Fruit fly (Drosophila melanogaster) whole organism, embryonic: ENCODE measurements around the gene CG34283.

Experiments used
- Abd-B ChIP-seq: fragments of 200-800 bp; sonication (Bioruptor generic); optimal IDR thresholded peaks from 2 replicates; lab custom pipeline; 2018; ENCODE audit warnings: missing biosample characterization, mild to moderate bottlenecking, missing genetic modification characterization, moderate library complexity
- Atf6 ChIP-seq: fragments of 200-800 bp; sonication (Bioruptor generic); IDR thresholded peaks from 2 replicates; pipeline ENCODE4 v1.3.6; 2022; ENCODE audit warnings: missing biosample characterization, missing genetic modification characterization
- CG10147 ChIP-seq: fragments of 200-800 bp; sonication (Bioruptor generic); optimal IDR thresholded peaks from 2 replicates; lab custom pipeline; 2019; ENCODE audit warnings: missing biosample characterization, mild to moderate bottlenecking, missing genetic modification characterization, moderate library complexity
- CG11696 ChIP-seq: fragments of 200-800 bp; sonication (Bioruptor generic); IDR thresholded peaks from 2 replicates; pipeline ENCODE4 v1.3.6; 2022; ENCODE audit warnings: missing biosample characterization, missing genetic modification characterization
- CG12155 ChIP-seq: fragments of 200-800 bp; sonication (Bioruptor generic); optimal IDR thresholded peaks from 3 replicates; lab custom pipeline; 2016; ENCODE audit warnings: missing biosample characterization, missing genetic modification characterization
- CG12744 ChIP-seq: fragments of 200-800 bp; sonication (Bioruptor generic); optimal IDR thresholded peaks from 2 replicates; lab custom pipeline; 2016; ENCODE audit warnings: missing biosample characterization, missing genetic modification characterization
- CG13775 ChIP-seq: fragments of 200-800 bp; sonication (Bioruptor generic); optimal IDR thresholded peaks from 3 replicates; lab custom pipeline; 2017; ENCODE audit warnings: missing biosample characterization, mild to moderate bottlenecking, missing genetic modification characterization
- CG15073 ChIP-seq: fragments of 200-800 bp; sonication (Bioruptor generic); optimal IDR thresholded peaks from 2 replicates; lab custom pipeline; 2016; ENCODE audit warnings: missing biosample characterization, missing genetic modification characterization
- CG16779 ChIP-seq: fragments of 200-800 bp; sonication (Bioruptor generic); IDR thresholded peaks from 2 replicates; pipeline ENCODE4 v1.3.6; 2022; ENCODE audit warnings: missing biosample characterization, missing genetic modification characterization
- CG17802 ChIP-seq: fragments of 200-800 bp; sonication (Bioruptor generic); optimal IDR thresholded peaks from 2 replicates; lab custom pipeline; 2018; ENCODE audit warnings: missing biosample characterization, mild to moderate bottlenecking, missing genetic modification characterization, moderate library complexity
- CG17829 ChIP-seq: fragments of 200-800 bp; optimal IDR thresholded peaks from 2 replicates; lab custom pipeline; 2019; ENCODE audit warnings: missing biosample characterization, mild to moderate bottlenecking, missing genetic modification characterization, moderate library complexity
- CG18262 ChIP-seq: fragments of 200-800 bp; optimal IDR thresholded peaks from 3 replicates; lab custom pipeline; 2019; ENCODE audit warnings: missing biosample characterization, mild to moderate bottlenecking, missing genetic modification characterization, moderate library complexity
- CG2116 ChIP-seq: fragments of 200-800 bp; sonication (Bioruptor generic); optimal IDR thresholded peaks from 3 replicates; lab custom pipeline; 2018; ENCODE audit warnings: missing biosample characterization, mild to moderate bottlenecking, missing genetic modification characterization
- CG30020 ChIP-seq: fragments of 200-800 bp; optimal IDR thresholded peaks from 2 replicates; lab custom pipeline; 2019; ENCODE audit warnings: missing biosample characterization, mild to moderate bottlenecking, missing genetic modification characterization, moderate library complexity
- CG30403 ChIP-seq: fragments of 200-800 bp; sonication (Bioruptor generic); optimal IDR thresholded peaks from 3 replicates; lab custom pipeline; 2016; ENCODE audit warnings: missing biosample characterization, missing genetic modification characterization
- CG33557 ChIP-seq: fragments of 200-800 bp; sonication (Bioruptor generic); optimal IDR thresholded peaks from 2 replicates; lab custom pipeline; 2019; ENCODE audit warnings: missing biosample characterization, mild to moderate bottlenecking, missing genetic modification characterization, moderate library complexity
- CG3407 ChIP-seq: fragments of 200-800 bp; sonication (Bioruptor generic); optimal IDR thresholded peaks from 2 replicates; lab custom pipeline; 2018; ENCODE audit warnings: missing biosample characterization, mild to moderate bottlenecking, missing genetic modification characterization
- CG34376 ChIP-seq: fragments of 200-800 bp; sonication (Bioruptor generic); optimal IDR thresholded peaks from 2 replicates; lab custom pipeline; 2018; ENCODE audit warnings: missing biosample characterization, mild to moderate bottlenecking, missing genetic modification characterization
- CG42726 ChIP-seq: fragments of 200-800 bp; sonication (Bioruptor generic); IDR thresholded peaks from 2 replicates; pipeline ENCODE4 v1.3.6; 2022; ENCODE audit warnings: missing biosample characterization, missing genetic modification characterization; ENCODE audit not compliant: partially characterized antibody
- CG4404 ChIP-seq: fragments of 200-800 bp; sonication (Bioruptor generic); IDR thresholded peaks from 2 replicates; pipeline ENCODE4 v1.3.6; 2022; ENCODE audit warnings: missing biosample characterization, missing genetic modification characterization
- CG4707 ChIP-seq: fragments of 200-800 bp; sonication (Bioruptor generic); optimal IDR thresholded peaks from 2 replicates; lab custom pipeline; 2018; ENCODE audit warnings: missing biosample characterization, mild to moderate bottlenecking, missing genetic modification characterization, moderate library complexity
- CG6683 ChIP-seq: fragments of 200-800 bp; sonication (Bioruptor generic); optimal IDR thresholded peaks from 2 replicates; lab custom pipeline; 2017; ENCODE audit warnings: missing biosample characterization, mild to moderate bottlenecking, missing genetic modification characterization, missing genetic modification reagents
- CG7745 ChIP-seq: fragments of 200-800 bp; sonication (Bioruptor generic); optimal IDR thresholded peaks from 2 replicates; lab custom pipeline; 2018; ENCODE audit warnings: missing biosample characterization, mild to moderate bottlenecking, missing genetic modification characterization, moderate library complexity
- Dbx ChIP-seq: fragments of 200-800 bp; sonication (Bioruptor generic); IDR thresholded peaks from 3 replicates; pipeline ENCODE4 v1.3.6; 2022; ENCODE audit warnings: missing biosample characterization, missing genetic modification characterization
- Deaf1 ChIP-seq: fragments of 200-800 bp; optimal IDR thresholded peaks from 3 replicates; lab custom pipeline; 2019; ENCODE audit warnings: missing biosample characterization, mild to moderate bottlenecking, missing genetic modification characterization, moderate library complexity
- Dip3 ChIP-seq: fragments of 200-800 bp; sonication (Bioruptor generic); optimal IDR thresholded peaks from 3 replicates; lab custom pipeline; 2016; ENCODE audit warnings: missing biosample characterization, missing genetic modification characterization
- Drgx ChIP-seq: fragments of 200-800 bp; sonication (Bioruptor generic); IDR thresholded peaks from 2 replicates; pipeline ENCODE4 v1.3.6; 2022; ENCODE audit warnings: missing biosample characterization, missing genetic modification characterization
- E2f2 ChIP-seq: fragments of 200-800 bp; sonication (Bioruptor generic); IDR thresholded peaks from 2 replicates; pipeline ENCODE4 v1.3.6; 2022; ENCODE audit warnings: missing biosample characterization, missing genetic modification characterization
- GATAe ChIP-seq: fragments of 200-800 bp; sonication (Bioruptor generic); conservative IDR thresholded peaks from 2 replicates; pipeline ENCODE4 v1.3.6; 2022; ENCODE audit warnings: missing biosample characterization, missing genetic modification characterization
- HmgZ ChIP-seq: fragments of 200-800 bp; sonication (Bioruptor generic); optimal IDR thresholded peaks from 2 replicates; lab custom pipeline; 2018; ENCODE audit warnings: missing biosample characterization, mild to moderate bottlenecking, missing genetic modification characterization
- Med ChIP-seq: fragments of 200-800 bp; sonication (Bioruptor generic); peaks from one replicate; lab custom pipeline; 2016; ENCODE audit warnings: missing biosample characterization, missing genetic modification characterization, mild to moderate bottlenecking, inconsistent platforms, moderate library complexity
- Nf-YC ChIP-seq: fragments of 200-800 bp; optimal IDR thresholded peaks from 3 replicates; lab custom pipeline; 2019; ENCODE audit warnings: missing biosample characterization, mild to moderate bottlenecking, missing genetic modification characterization, moderate library complexity
- Side ChIP-seq: fragments of 200-800 bp; sonication (Bioruptor generic); optimal IDR thresholded peaks from 2 replicates; lab custom pipeline; 2016; ENCODE audit warnings: missing biosample characterization, missing genetic modification characterization
- Sin3A ChIP-seq: fragments of >200 bp; optimal IDR thresholded peaks from 2 replicates; lab custom pipeline; 2018
- Sry-β ChIP-seq: fragments of 200-800 bp; sonication (Bioruptor generic); optimal IDR thresholded peaks from 2 replicates; lab custom pipeline; 2018; ENCODE audit warnings: missing biosample characterization, mild to moderate bottlenecking, missing genetic modification characterization, moderate library complexity
- YL-1 ChIP-seq: fragments of 200-800 bp; sonication (Bioruptor generic); optimal IDR thresholded peaks from 3 replicates; lab custom pipeline; 2017; ENCODE audit warnings: missing biosample characterization, mild to moderate bottlenecking, missing genetic modification characterization
- dpn ChIP-seq, 2 experiments: fragments of 200-800 bp; sonication (Bioruptor generic); optimal IDR thresholded peaks; 3 replicates each; lab custom pipeline; 2016; ENCODE audit warnings: missing biosample characterization in 2 of 2, missing genetic modification characterization in 2 of 2
- ewg ChIP-seq: fragments of 200-800 bp; sonication (Bioruptor generic); optimal IDR thresholded peaks from 3 replicates; lab custom pipeline; 2017; ENCODE audit warnings: mild to moderate bottlenecking, missing biosample characterization, missing genetic modification reagents, missing genetic modification characterization
- jigr1 ChIP-seq: fragments of 200-800 bp; sonication (Bioruptor generic); IDR thresholded peaks from 3 replicates; pipeline ENCODE4 v1.3.6; 2022; ENCODE audit warnings: missing biosample characterization, missing genetic modification characterization
- nerfin-1 ChIP-seq: fragments of 200-800 bp; sonication (Bioruptor generic); optimal IDR thresholded peaks from 3 replicates; lab custom pipeline; 2019; ENCODE audit warnings: missing biosample characterization, mild to moderate bottlenecking, missing genetic modification characterization, moderate library complexity
- psq ChIP-seq: fragments of 200-800 bp; sonication (Bioruptor generic); optimal IDR thresholded peaks from 2 replicates; lab custom pipeline; 2017; ENCODE audit warnings: missing biosample characterization, missing genetic modification characterization
- pzg ChIP-seq: fragments of 200-800 bp; sonication (Bioruptor generic); optimal IDR thresholded peaks from 3 replicates; lab custom pipeline; 2018; ENCODE audit warnings: missing biosample characterization, mild to moderate bottlenecking, missing genetic modification characterization, moderate library complexity
- row ChIP-seq: fragments of 200-800 bp; sonication (Bioruptor generic); IDR thresholded peaks from 3 replicates; pipeline ENCODE4 v1.3.6; 2022; ENCODE audit warnings: missing biosample characterization, missing genetic modification characterization
- slbo ChIP-seq: fragments of 200-800 bp; sonication (Bioruptor generic); IDR thresholded peaks from 2 replicates; pipeline ENCODE4 v1.3.6; 2022; ENCODE audit warnings: missing biosample characterization, missing genetic modification characterization
- slp2 ChIP-seq: fragments of 200-800 bp; sonication (Bioruptor generic); optimal IDR thresholded peaks from 2 replicates; lab custom pipeline; 2016; ENCODE audit warnings: missing biosample characterization, missing genetic modification characterization
- sna ChIP-seq: fragments of 200-800 bp; sonication (Bioruptor generic); IDR thresholded peaks from 2 replicates; pipeline ENCODE4 v1.3.6; 2022; ENCODE audit warnings: missing biosample characterization, missing genetic modification characterization; ENCODE audit not compliant: partially characterized antibody
- stwl ChIP-seq: fragments of 200-800 bp; sonication (Bioruptor generic); optimal IDR thresholded peaks from 3 replicates; lab custom pipeline; 2018; ENCODE audit warnings: missing biosample characterization, mild to moderate bottlenecking, missing genetic modification characterization, moderate library complexity
- tin ChIP-seq: fragments of 200-800 bp; sonication (Bioruptor generic); optimal IDR thresholded peaks from 3 replicates; lab custom pipeline; 2016; ENCODE audit warnings: missing biosample characterization, missing genetic modification characterization
- ttk ChIP-seq: fragments of 200-800 bp; sonication (Bioruptor generic); IDR thresholded peaks from 2 replicates; pipeline ENCODE4 v2.1.2; 2022; ENCODE audit warnings: missing biosample characterization, missing genetic modification characterization
- wor ChIP-seq: fragments of 200-800 bp; sonication (Bioruptor generic); IDR thresholded peaks from 2 replicates; pipeline ENCODE4 v1.3.6; 2022; ENCODE audit warnings: missing biosample characterization, missing genetic modification characterization

Gene CG34283

DNA sequence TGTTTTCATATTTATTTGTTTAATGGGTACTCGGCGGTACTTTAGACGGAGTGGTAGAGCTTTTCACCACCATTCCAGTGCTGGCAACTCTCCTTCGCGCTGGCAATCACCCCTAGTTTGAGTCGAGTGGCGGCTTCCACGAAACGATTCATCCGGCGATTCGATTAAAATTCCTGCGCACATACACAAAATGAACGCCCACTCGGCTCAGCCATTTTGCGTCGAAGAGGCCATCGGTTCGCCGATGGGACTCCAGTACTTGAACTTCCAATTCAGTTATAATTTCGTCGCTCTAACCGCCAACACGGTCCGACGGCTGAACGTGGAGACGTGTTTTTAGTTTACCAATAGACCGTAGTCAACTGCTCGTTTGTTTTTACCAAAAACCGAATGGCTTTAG lies 42.1 kb downstream of the CG34283 start, which contains the start of the genes CG46318 and ChT:
Gene CG46318, plus strand, starts transcription at position 273 of the 400 bp plus-strand sequence.
Gene ChT, plus strand, starts transcription at position 273 of the 400 bp plus-strand sequence.
- TF ChIP-seq ewg (GFP tag; lab: Kevin White, UChicago) (peak; percentile 15), Drgx (0 out of 2 replicates have a peak, but pooled peaks have one; percentile 6), Nf-YC (tag; lab: Kevin White, UChicago) (peak; percentile 47), CG12744 (GFP tag; lab: Kevin White, UChicago) (no peak), CG4707 (GFP tag; lab: Kevin White, UChicago) (no peak), Dbx (no peak), nerfin-1 (peak; percentile 68), Deaf1 (tag; lab: Kevin White, UChicago) (peak; percentile 86), CG11696 (no peak)
- TF ChIP-seq, all 482 proteins: peak for 5

- TF ChIP-seq E2f2 (GFP tag; lab: Robert Waterston, UW) = peak; percentile 47
- TF ChIP-seq jigr1 (GFP tag; lab: Robert Waterston, UW) = no peak
- peak; percentile 3 for TF ChIP-seq Med (GFP tag; lab: Kevin White, UChicago)
- no peak for TF ChIP-seq CG4404
- peak; percentile 7 for TF ChIP-seq Abd-B (GFP tag; lab: Kevin White, UChicago)
- no peak for TF ChIP-seq GATAe (GFP tag; lab: Robert Waterston, UW)
- peak; percentile 0 for TF ChIP-seq Dip3 (GFP tag; lab: Kevin White, UChicago)
- no peak for TF ChIP-seq psq (GFP tag; lab: Kevin White, UChicago)
- TF ChIP-seq wor = no peak
- no peak for TF ChIP-seq CG42726 (GFP tag; lab: Robert Waterston, UW)
- peak; percentile 0 for TF ChIP-seq CG12155 (GFP tag; lab: Kevin White, UChicago)
- TF ChIP-seq Sin3A (lab: Kevin White, UChicago) = peak; percentile 39
- peak; percentile 50 for TF ChIP-seq YL-1
- TF ChIP-seq CG34376 = no peak
- no peak for TF ChIP-seq CG33557
- no peak for TF ChIP-seq dpn (GFP tag; optimal IDR thresholded peaks at IDR 0.05; lab: Kevin White, UChicago)
- peak; percentile 15 for TF ChIP-seq CG17829 (tag; lab: Kevin White, UChicago)
- peak; percentile 12 for TF ChIP-seq CG30403 (GFP tag; lab: Kevin White, UChicago)
- no peak for TF ChIP-seq Atf6 (GFP tag; lab: Robert Waterston, UW)
- TF ChIP-seq Side = no peak
- TF ChIP-seq slp2 = no peak
- peak; percentile 54 for TF ChIP-seq CG2116 (GFP tag; lab: Kevin White, UChicago)
- no peak for TF ChIP-seq CG10147
- peak; percentile 78 for TF ChIP-seq CG7745 (tag; lab: Kevin White, UChicago)
- peak; percentile 59 for TF ChIP-seq CG17802 (tag; lab: Kevin White, UChicago)
- peak; percentile 42; the same call in 1 of the 2 replicates for TF ChIP-seq slbo (GFP tag; lab: Robert Waterston, UW)
- no peak for TF ChIP-seq CG3407
- peak; percentile 85 for TF ChIP-seq Sry-β
- TF ChIP-seq stwl (tag; lab: Kevin White, UChicago) = peak; percentile 73
- peak; percentile 15 for TF ChIP-seq CG13775 (GFP tag; lab: Kevin White, UChicago)
- TF ChIP-seq CG18262 (tag; lab: Kevin White, UChicago) = no peak
- peak; percentile 86 for TF ChIP-seq CG30020 (tag; lab: Kevin White, UChicago)
- TF ChIP-seq pzg (GFP tag; lab: Kevin White, UChicago) = peak; percentile 51
- TF ChIP-seq CG15073 = no peak
- peak; percentile 15 for TF ChIP-seq HmgZ (tag; lab: Kevin White, UChicago)
- no peak for TF ChIP-seq tin (GFP tag; lab: Kevin White, UChicago)
- no peak for TF ChIP-seq ttk (GFP tag; lab: Robert Waterston, UW)
- peak; percentile 72 for TF ChIP-seq row (GFP tag; lab: Robert Waterston, UW)
- no peak for TF ChIP-seq CG16779 (GFP tag; lab: Robert Waterston, UW)
- TF ChIP-seq CG6683 = no peak
- TF ChIP-seq sna (GFP tag; lab: Robert Waterston, UW) = no peak
These were observed 44.9 kb downstream of the CG34283 start, which contains the start of the genes dind and CG7706 for dm6 chr3R:18677500-18677940. TSS of gene dind (minus strand) at chr3R:18677539. TSS of gene CG7706 (plus strand) at chr3R:18677818.
